Worm (Caenorhabditis elegans) whole organism, L2 larva: Measurements from ENCODE around the gene fbxl-4.

Experiments used
- C34F6.9 ChIP-seq: fragments of 150-350 bp; optimal IDR thresholded peaks from 2 replicates; lab custom pipeline; 2014; ENCODE audit warnings: missing biosample characterization, missing genetic modification characterization
- F13H6.1 ChIP-seq: sonication (generic microtip); optimal IDR thresholded peaks from 2 replicates; lab custom pipeline; 2016; ENCODE audit warnings: missing genetic modification characterization, missing compliant biosample characterization
- ceh-16 ChIP-seq: fragments of 150-350 bp; optimal IDR thresholded peaks from 2 replicates; lab custom pipeline; 2014; ENCODE audit warnings: missing biosample characterization, missing genetic modification characterization
- crh-2 ChIP-seq: sonication (generic microtip); optimal IDR thresholded peaks from 2 replicates; lab custom pipeline; 2017; ENCODE audit warnings: missing biosample characterization, missing genetic modification characterization
- egl-27 ChIP-seq: sonication (generic microtip); optimal IDR thresholded peaks from 3 replicates; lab custom pipeline; 2017; ENCODE audit warnings: missing biosample characterization, missing genetic modification reagents, missing genetic modification characterization
- fos-1 ChIP-seq: fragments of 150-350 bp; optimal IDR thresholded peaks from 2 replicates; lab custom pipeline; 2014; ENCODE audit warnings: missing biosample characterization, missing genetic modification characterization
- gmeb-1 ChIP-seq: fragments of 150-350 bp; optimal IDR thresholded peaks from 2 replicates; lab custom pipeline; 2014; ENCODE audit warnings: missing biosample characterization, missing genetic modification characterization
- mbf-1 ChIP-seq: sonication (generic microtip); optimal IDR thresholded peaks from 2 replicates; lab custom pipeline; 2017; ENCODE audit warnings: missing biosample characterization, missing genetic modification characterization
- nhr-10 ChIP-seq: sonication (generic microtip); optimal IDR thresholded peaks from 2 replicates; lab custom pipeline; 2017; ENCODE audit warnings: missing biosample characterization, missing genetic modification characterization
- nhr-129 ChIP-seq: fragments of 150-350 bp; optimal IDR thresholded peaks from 2 replicates; lab custom pipeline; 2014; ENCODE audit warnings: missing biosample characterization, missing genetic modification characterization
- nhr-21 ChIP-seq: fragments of 150-350 bp; optimal IDR thresholded peaks from 2 replicates; lab custom pipeline; 2014; ENCODE audit warnings: missing biosample characterization, missing genetic modification characterization
- nhr-237 ChIP-seq: fragments of 150-350 bp; optimal IDR thresholded peaks from 2 replicates; lab custom pipeline; 2014; ENCODE audit warnings: missing biosample characterization, missing genetic modification characterization
- skn-1 ChIP-seq: sonication (generic microtip); optimal IDR thresholded peaks from 2 replicates; lab custom pipeline; 2017; ENCODE audit warnings: missing biosample characterization, missing genetic modification characterization
- sma-9 ChIP-seq, 2 experiments: fragments of 150-350 bp in 1 of 2; sonication (generic microtip) in 1 of 2; optimal IDR thresholded peaks; 2 replicates each; lab custom pipeline; 2014 to 2016; ENCODE audit warnings: missing genetic modification characterization in 2 of 2, mild to moderate bottlenecking in 1 of 2, missing biosample characterization in 1 of 2, missing compliant biosample characterization in 1 of 2, missing genetic modification reagents in 1 of 2, moderate library complexity in 1 of 2
- unc-62 ChIP-seq: fragments of 150-350 bp; optimal IDR thresholded peaks from 2 replicates; lab custom pipeline; 2014; ENCODE audit warnings: missing biosample characterization, missing genetic modification reagents, missing genetic modification characterization

fbxl-4 gene

ce11 chrX:6644971-6645704 lies 56.5 kb downstream of the fbxl-4 start, which contains the start of gene C56E10.3:
Gene C56E10.3, plus strand, starts transcription at chrX:6645654.
- TF ChIP-seq gmeb-1 (tag; lab: Kevin White, UChicago) (peak; percentile 50), nhr-10 (no peak), unc-62 (GFP tag; lab: Kevin White, UChicago) (no peak), egl-27 (no peak), nhr-21 (tag; lab: Kevin White, UChicago) (no peak), nhr-129 (tag; lab: Kevin White, UChicago) (peak; percentile 37), ceh-16 (tag; lab: Kevin White, UChicago) (no peak), F13H6.1 (tag; lab: Kevin White, UChicago) (peak; percentile 70), fos-1 (tag; lab: Kevin White, UChicago) (peak; percentile 38), crh-2 (tag; lab: Kevin White, UChicago) (peak; percentile 62), skn-1 (peak; percentile 13), mbf-1 (tag; lab: Kevin White, UChicago) (no peak), nhr-237 (tag; lab: Kevin White, UChicago) (no peak), sma-9 (GFP tag; optimal IDR thresholded peaks at IDR 0.05; lab: Kevin White, UChicago) (peak; percentile 72), sma-9 (tag; optimal IDR thresholded peaks at IDR 0.05; lab: Kevin White, UChicago) (no peak), C34F6.9 (tag; lab: Kevin White, UChicago) (peak; percentile 18)
- TF ChIP-seq, all 48 proteins: peak for 8
